Worm (Caenorhabditis elegans) whole organism, late embryonic: ENCODE results near the gene C31H1.1.
A peak's percentile ranks its signal among the peaks of the same experiment; 100 is the strongest.

Experiments used
- C38D4.7 ChIP-seq: fragments of 200-800 bp; sonication (Bioruptor generic); optimal IDR thresholded peaks from 2 replicates; lab custom pipeline; 2018; ENCODE audit warnings: mild to moderate bottlenecking, missing genetic modification characterization, moderate library complexity, missing compliant biosample characterization
- F13H6.1 ChIP-seq: sonication (generic microtip); optimal IDR thresholded peaks from 2 replicates; lab custom pipeline; 2016; ENCODE audit warnings: missing genetic modification characterization, missing compliant biosample characterization
- K02D7.2 ChIP-seq: sonication (generic microtip); optimal IDR thresholded peaks from 2 replicates; lab custom pipeline; 2017; ENCODE audit warnings: mild to moderate bottlenecking, missing genetic modification characterization, missing compliant biosample characterization
- K09A11.1 ChIP-seq: sonication (generic microtip); optimal IDR thresholded peaks from 2 replicates; lab custom pipeline; 2017; ENCODE audit warnings: antibody characterized with exemption, mild to moderate bottlenecking, missing genetic modification characterization, missing compliant biosample characterization; ENCODE audit not compliant: insufficient read depth
- T23F11.4 ChIP-seq: fragments of 200-800 bp; sonication (Bioruptor generic); optimal IDR thresholded peaks from 2 replicates; lab custom pipeline; 2018; ENCODE audit warnings: mild to moderate bottlenecking, missing genetic modification characterization, missing compliant biosample characterization
- ceh-14 ChIP-seq: sonication (generic microtip); optimal IDR thresholded peaks from 2 replicates; lab custom pipeline; 2016; ENCODE audit warnings: missing genotype, missing genetic modification characterization, missing compliant biosample characterization
- ceh-18 ChIP-seq: sonication (generic microtip); optimal IDR thresholded peaks from 2 replicates; lab custom pipeline; 2016; ENCODE audit warnings: missing genetic modification characterization, missing compliant biosample characterization
- ceh-19 ChIP-seq: fragments of 200-800 bp; sonication (Bioruptor generic); optimal IDR thresholded peaks from 2 replicates; lab custom pipeline; 2018; ENCODE audit warnings: mild to moderate bottlenecking, missing genetic modification characterization, missing compliant biosample characterization
- ceh-2 ChIP-seq: sonication (generic microtip); optimal IDR thresholded peaks from 2 replicates; lab custom pipeline; 2016; ENCODE audit warnings: missing genotype, missing genetic modification characterization, missing compliant biosample characterization
- ceh-24 ChIP-seq: sonication (generic microtip); optimal IDR thresholded peaks from 2 replicates; lab custom pipeline; 2016; ENCODE audit warnings: mild to moderate bottlenecking, missing genetic modification characterization, missing compliant biosample characterization
- ceh-31 ChIP-seq: sonication (generic microtip); optimal IDR thresholded peaks from 2 replicates; lab custom pipeline; 2016; ENCODE audit warnings: missing genetic modification characterization, missing compliant biosample characterization
- ceh-45 ChIP-seq: fragments of 200-800 bp; sonication (Bioruptor generic); IDR thresholded peaks from 2 replicates; pipeline ENCODE4 v1.3.6; 2022; ENCODE audit warnings: missing genetic modification reagents, missing genetic modification characterization, missing compliant biosample characterization
- ceh-48 ChIP-seq: sonication (generic microtip); optimal IDR thresholded peaks from 2 replicates; lab custom pipeline; 2016; ENCODE audit warnings: missing genetic modification characterization, inconsistent platforms, missing compliant biosample characterization
- ceh-9 ChIP-seq: sonication (generic microtip); optimal IDR thresholded peaks from 2 replicates; lab custom pipeline; 2016; ENCODE audit warnings: mild to moderate bottlenecking, missing genetic modification characterization, inconsistent platforms, missing compliant biosample characterization
- che-1 ChIP-seq: sonication (generic microtip); optimal IDR thresholded peaks from 2 replicates; lab custom pipeline; 2016; ENCODE audit warnings: mild to moderate bottlenecking, missing genetic modification characterization, missing compliant biosample characterization
- dmd-4 ChIP-seq: sonication (generic microtip); optimal IDR thresholded peaks from 2 replicates; lab custom pipeline; 2016; ENCODE audit warnings: borderline replicate concordance, missing genetic modification characterization, missing compliant biosample characterization
- elt-2 ChIP-seq: sonication (generic microtip); optimal IDR thresholded peaks from 2 replicates; lab custom pipeline; 2016; ENCODE audit warnings: missing genetic modification reagents, missing genetic modification characterization, missing compliant biosample characterization
- elt-4 ChIP-seq: sonication (generic microtip); optimal IDR thresholded peaks from 2 replicates; lab custom pipeline; 2016; ENCODE audit warnings: missing genetic modification characterization, missing compliant biosample characterization
- eyg-1 ChIP-seq: sonication (generic microtip); optimal IDR thresholded peaks from 2 replicates; lab custom pipeline; 2016; ENCODE audit warnings: missing genotype, missing genetic modification characterization, missing compliant biosample characterization
- hlh-15 ChIP-seq: sonication (generic microtip); optimal IDR thresholded peaks from 2 replicates; lab custom pipeline; 2016; ENCODE audit warnings: missing genetic modification characterization, missing compliant biosample characterization
- hlh-30 ChIP-seq: sonication (generic microtip); optimal IDR thresholded peaks from 2 replicates; lab custom pipeline; 2017; ENCODE audit warnings: antibody characterized with exemption, missing genetic modification characterization, missing compliant biosample characterization; ENCODE audit not compliant: insufficient read depth
- lim-6 ChIP-seq: sonication (generic microtip); optimal IDR thresholded peaks from 2 replicates; lab custom pipeline; 2016; ENCODE audit warnings: missing genetic modification characterization, missing compliant biosample characterization
- nfya-1 ChIP-seq: sonication (generic microtip); optimal IDR thresholded peaks from 2 replicates; lab custom pipeline; 2017; ENCODE audit warnings: missing genetic modification characterization, mild to moderate bottlenecking, missing compliant biosample characterization, antibody characterized with exemption, moderate library complexity
- npax-4 ChIP-seq: sonication (generic microtip); optimal IDR thresholded peaks from 2 replicates; lab custom pipeline; 2016; ENCODE audit warnings: missing genetic modification characterization, missing compliant biosample characterization
- pag-3 ChIP-seq: sonication (generic microtip); optimal IDR thresholded peaks from 2 replicates; lab custom pipeline; 2016; ENCODE audit warnings: missing compliant biosample characterization, missing genetic modification characterization, borderline replicate concordance
- pha-4 ChIP-seq: fragments of 150-350 bp; optimal IDR thresholded peaks from 2 replicates; lab custom pipeline; 2018; ENCODE audit warnings: missing biosample characterization, missing genetic modification reagents, missing genetic modification characterization
- pqm-1 ChIP-seq: sonication (generic microtip); optimal IDR thresholded peaks from 2 replicates; lab custom pipeline; 2016; ENCODE audit warnings: missing genetic modification characterization, missing compliant biosample characterization
- pros-1 ChIP-seq: fragments of 150-350 bp; optimal IDR thresholded peaks from 2 replicates; lab custom pipeline; 2014; ENCODE audit warnings: missing biosample characterization, missing genetic modification reagents, missing genetic modification characterization
- rnt-1 ChIP-seq: sonication (generic microtip); optimal IDR thresholded peaks from 2 replicates; lab custom pipeline; 2016; ENCODE audit warnings: missing genetic modification characterization, missing compliant biosample characterization
- unc-42 ChIP-seq: sonication (generic microtip); optimal IDR thresholded peaks from 2 replicates; lab custom pipeline; 2016; ENCODE audit warnings: missing genotype, missing genetic modification characterization, missing compliant biosample characterization
- unc-55 ChIP-seq: sonication (generic microtip); optimal IDR thresholded peaks from 2 replicates; lab custom pipeline; 2017; ENCODE audit warnings: missing biosample characterization, missing genetic modification reagents, missing genetic modification characterization

C31H1.1 gene

ce11 chrIV:5753954-5754543 is 43.2 kb upstream of the C31H1.1 start (continued):
- TF ChIP-seq K09A11.1 (tag; lab: Kevin White, UChicago) (no peak), elt-2 (tag; lab: Kevin White, UChicago) (no peak), nfya-1 (peak; percentile 79), unc-42 (tag; lab: Kevin White, UChicago) (peak; percentile 11), pros-1 (tag; lab: Kevin White, UChicago) (peak; percentile 73), K02D7.2 (no peak), unc-55 (peak; percentile 40), elt-4 (tag; lab: Kevin White, UChicago) (no peak)

- TF ChIP-seq ceh-31 (tag; lab: Kevin White, UChicago) (peak; percentile 43), ceh-24 (tag; lab: Kevin White, UChicago) (no peak), dmd-4 (tag; lab: Kevin White, UChicago) (no peak), F13H6.1 (tag; lab: Kevin White, UChicago) (no peak)
Observed at ce11 chrIV:5754821-5755220, 42.4 kb upstream of the C31H1.1 start.

ce11 chrIV:5755922-5756321 is 41.3 kb upstream of the C31H1.1 start:
- no peak for TF ChIP-seq pag-3 (tag; lab: Kevin White, UChicago)
- no peak for TF ChIP-seq pqm-1 (tag; lab: Kevin White, UChicago)
- TF ChIP-seq hlh-30 (tag; lab: Kevin White, UChicago) = no peak
- no peak for TF ChIP-seq nfya-1
- TF ChIP-seq ceh-45 (GFP tag; lab: Robert Waterston, UW) = no peak
- TF ChIP-seq ceh-9 (tag; lab: Kevin White, UChicago) = no peak
- no peak for TF ChIP-seq npax-4 (tag; lab: Kevin White, UChicago)
- no peak for TF ChIP-seq che-1
- no peak for TF ChIP-seq hlh-15 (tag; lab: Kevin White, UChicago)
- TF ChIP-seq ceh-19 (GFP tag; lab: Kevin White, UChicago) = no peak

ce11 chrIV:5757762-5758161 is 39.5 kb upstream of the C31H1.1 start, which contains the start of gene nhr-46:
Gene nhr-46, minus strand, starts transcription at chrIV:5757862.
- TF ChIP-seq K02D7.2 (no peak), K09A11.1 (tag; lab: Kevin White, UChicago) (no peak), lim-6 (tag; lab: Kevin White, UChicago) (no peak), ceh-14 (tag; lab: Kevin White, UChicago) (no peak), T23F11.4 (GFP tag; lab: Kevin White, UChicago) (no peak), C38D4.7 (GFP tag; lab: Kevin White, UChicago) (no peak), ceh-2 (tag; lab: Kevin White, UChicago) (no peak), ceh-48 (tag; lab: Kevin White, UChicago) (no peak), ceh-18 (tag; lab: Kevin White, UChicago) (no peak)

- TF ChIP-seq ceh-9 (tag; lab: Kevin White, UChicago) (no peak), K02D7.2 (no peak), hlh-30 (tag; lab: Kevin White, UChicago) (no peak), pha-4 (tag; lab: Kevin White, UChicago) (no peak), rnt-1 (tag; lab: Kevin White, UChicago) (no peak), F13H6.1 (tag; lab: Kevin White, UChicago) (no peak), C38D4.7 (GFP tag; lab: Kevin White, UChicago) (no peak), che-1 (no peak), eyg-1 (no peak), elt-2 (tag; lab: Kevin White, UChicago) (no peak)
Observed at ce11 chrIV:5758695-5759094, 38.6 kb upstream of the C31H1.1 start.
